Fruit fly (Drosophila melanogaster): Measurements from ENCODE around the gene CG17202.

CG17202 gene

dm6 chr3R:12402935-12403334 lies 19.6 kb upstream of the CG17202 start (continued):
- TF ChIP-seq Abd-B (GFP tag; optimal IDR thresholded peaks at IDR 0.05) (no peak), h (GFP tag; optimal IDR thresholded peaks at IDR 0.05) (peak; percentile 99), dl (GFP tag; optimal IDR thresholded peaks at IDR 0.05; ENCODE audit: insufficient read depth in 1 of 2, partially characterized antibody in 2 of 2) (no peak), Mio (GFP tag; optimal IDR thresholded peaks at IDR 0.05) (peak; percentile 59), Hr83 (GFP tag; optimal IDR thresholded peaks at IDR 0.05; ENCODE audit: poor library complexity, severe bottlenecking) (peak; percentile 92), rgr (GFP tag; optimal IDR thresholded peaks at IDR 0.05) (peak; percentile 97), lola (GFP tag; optimal IDR thresholded peaks at IDR 0.05) (no peak), Vsx2 (GFP tag; optimal IDR thresholded peaks at IDR 0.05; ENCODE audit: partially characterized antibody) (no peak), GATAd (GFP tag; optimal IDR thresholded peaks at IDR 0.05) (peak; percentile 36), CG32264 (GFP tag; optimal IDR thresholded peaks at IDR 0.05) (peak; percentile 94)

dm6 chr3R:12405134-12405533 lies 17.4 kb upstream of the CG17202 start:
- TF ChIP-seq OdsH (GFP tag; optimal IDR thresholded peaks at IDR 0.05) (no peak), dl (GFP tag; optimal IDR thresholded peaks at IDR 0.05; ENCODE audit: insufficient read depth in 1 of 2, partially characterized antibody in 2 of 2) (no peak), Hr83 (GFP tag; optimal IDR thresholded peaks at IDR 0.05; ENCODE audit: poor library complexity, severe bottlenecking) (no peak), dsf (GFP tag; optimal IDR thresholded peaks at IDR 0.05; ENCODE audit: borderline replicate concordance) (no peak), CG32264 (GFP tag; optimal IDR thresholded peaks at IDR 0.05) (no peak), tai (GFP tag; optimal IDR thresholded peaks at IDR 0.05) (no peak), Hr78 (GFP tag; optimal IDR thresholded peaks at IDR 0.05) (no peak), N (GFP tag; optimal IDR thresholded peaks at IDR 0.05) (no peak), foxo (GFP tag; optimal IDR thresholded peaks at IDR 0.05) (no peak), sage (GFP tag; optimal IDR thresholded peaks at IDR 0.05) (no peak), ey (GFP tag; optimal IDR thresholded peaks at IDR 0.05) (no peak), br (GFP tag; optimal IDR thresholded peaks at IDR 0.05) (no peak), lola (GFP tag; optimal IDR thresholded peaks at IDR 0.05) (no peak), Hnf4 (GFP tag; optimal IDR thresholded peaks at IDR 0.05) (no peak), Myc (optimal IDR thresholded peaks at IDR 0.05) (no peak), Jra (GFP tag; optimal IDR thresholded peaks at IDR 0.05) (no peak), Mio (GFP tag; optimal IDR thresholded peaks at IDR 0.05) (no peak), sv (GFP tag; optimal IDR thresholded peaks at IDR 0.05) (no peak), Dif (GFP tag; optimal IDR thresholded peaks at IDR 0.05; ENCODE audit: partially characterized antibody) (no peak), rgr (GFP tag; optimal IDR thresholded peaks at IDR 0.05) (no peak)

dm6 chr3R:12405928-12406234 lies 16.7 kb upstream of the CG17202 start, which contains the start of gene Cyp9f2:
Gene Cyp9f2, minus strand, starts transcription at chr3R:12406028.
- no peak for TF ChIP-seq h (GFP tag; optimal IDR thresholded peaks at IDR 0.05)
- no peak for TF ChIP-seq lola (GFP tag; optimal IDR thresholded peaks at IDR 0.05)
- TF ChIP-seq OdsH (GFP tag; optimal IDR thresholded peaks at IDR 0.05) = no peak
- TF ChIP-seq N (GFP tag; optimal IDR thresholded peaks at IDR 0.05) = no peak
- no peak for TF ChIP-seq sage (GFP tag; optimal IDR thresholded peaks at IDR 0.05)
- no peak for TF ChIP-seq Sp1 (GFP tag; optimal IDR thresholded peaks at IDR 0.05)

dm6 chr3R:12406235-12407196 lies 16.1 kb upstream of the CG17202 start, which contains the start of gene CG5167:
Gene CG5167, plus strand, starts transcription at chr3R:12406532.
- TF ChIP-seq foxo (GFP tag; optimal IDR thresholded peaks at IDR 0.05) (peak in 1 of 2 experiments; percentile 67), Sp1 (GFP tag; optimal IDR thresholded peaks at IDR 0.05) (peak; percentile 58), psq (GFP tag; optimal IDR thresholded peaks at IDR 0.05) (peak; percentile 54), jim (GFP tag; optimal IDR thresholded peaks at IDR 0.05) (no peak), sage (GFP tag; optimal IDR thresholded peaks at IDR 0.05) (no peak), dsf (GFP tag; optimal IDR thresholded peaks at IDR 0.05; ENCODE audit: borderline replicate concordance) (no peak), OdsH (GFP tag; optimal IDR thresholded peaks at IDR 0.05) (peak; percentile 53), Hr78 (GFP tag; optimal IDR thresholded peaks at IDR 0.05) (no peak), ey (GFP tag; optimal IDR thresholded peaks at IDR 0.05) (peak; percentile 43), fru (GFP tag; optimal IDR thresholded peaks at IDR 0.05) (peak; percentile 82), CG9705 (GFP tag; optimal IDR thresholded peaks at IDR 0.05) (peak; percentile 14), Dif (GFP tag; optimal IDR thresholded peaks at IDR 0.05; ENCODE audit: partially characterized antibody) (no peak), Dfd (GFP tag; optimal IDR thresholded peaks at IDR 0.05) (no peak), Mio (GFP tag; optimal IDR thresholded peaks at IDR 0.05) (no peak), N (GFP tag; optimal IDR thresholded peaks at IDR 0.05) (no peak), Hnf4 (GFP tag; optimal IDR thresholded peaks at IDR 0.05) (no peak), Rel (GFP tag; optimal IDR thresholded peaks at IDR 0.05) (no peak), Rel (tag; optimal IDR thresholded peaks at IDR 0.05) (peak; percentile 5), pan (optimal IDR thresholded peaks at IDR 0.05) (no peak), HLH106 (tag; optimal IDR thresholded peaks at IDR 0.05) (peak; percentile 45), rgr (GFP tag; optimal IDR thresholded peaks at IDR 0.05) (peak; percentile 69), GATAd (GFP tag; optimal IDR thresholded peaks at IDR 0.05) (no peak), Hr83 (GFP tag; optimal IDR thresholded peaks at IDR 0.05; ENCODE audit: poor library complexity, severe bottlenecking) (no peak), usp (GFP tag; optimal IDR thresholded peaks at IDR 0.05) (no peak), woc (GFP tag; optimal IDR thresholded peaks at IDR 0.05) (peak; percentile 48), sv (GFP tag; optimal IDR thresholded peaks at IDR 0.05) (no peak), dmrt93B (GFP tag; optimal IDR thresholded peaks at IDR 0.05) (no peak), CrebA (GFP tag; optimal IDR thresholded peaks at IDR 0.05; ENCODE audit: borderline replicate concordance) (no peak), h (GFP tag; optimal IDR thresholded peaks at IDR 0.05) (peak; percentile 58), br (GFP tag; optimal IDR thresholded peaks at IDR 0.05) (peak; percentile 52)
